Fruit fly (Drosophila melanogaster): ENCODE data around the gene Abd-B.
A peak's percentile ranks its signal among the peaks of the same experiment; 100 is the strongest.

Gene Abd-B

dm6 chr3R:16957759-16958536, 14.1 kb downstream of the Abd-B start (continued):
- peak; percentile 67 for TF ChIP-seq org-1 (GFP tag; optimal IDR thresholded peaks at IDR 0.05)
- TF ChIP-seq Dbx (GFP tag; IDR thresholded peaks at IDR 0.05), result peak; percentile 6; the same call in 1 of the 3 replicates
- TF ChIP-seq CG14710 (tag; optimal IDR thresholded peaks at IDR 0.05), result peak; percentile 92
- peak; percentile 53 for TF ChIP-seq sisA (GFP tag; IDR thresholded peaks at IDR 0.05)
- peak; percentile 82 for TF ChIP-seq Sox102F (GFP tag; optimal IDR thresholded peaks at IDR 0.05)
- peak in 1 of 2 experiments; percentile 72 for TF ChIP-seq dpn (GFP tag; optimal IDR thresholded peaks at IDR 0.05)
- peak; percentile 57; the same call in 2 of the 3 replicates for TF ChIP-seq so (GFP tag; IDR thresholded peaks at IDR 0.05)
- peak; percentile 24 for TF ChIP-seq CG7271 (tag; optimal IDR thresholded peaks at IDR 0.05)
- TF ChIP-seq E2f1 (GFP tag; IDR thresholded peaks at IDR 0.05), result 0 out of 2 replicates have a peak, but pooled peaks have one; percentile 48
- 0 out of 2 replicates have a peak, but pooled peaks have one; percentile 13 for TF ChIP-seq MBD-R2 (GFP tag; IDR thresholded peaks at IDR 0.05)
- TF ChIP-seq CG3838 (GFP tag; optimal IDR thresholded peaks at IDR 0.05), result no peak
- TF ChIP-seq Ssrp (tag; optimal IDR thresholded peaks at IDR 0.05), result peak; percentile 88
- no peak for TF ChIP-seq usp (GFP tag; optimal IDR thresholded peaks at IDR 0.05)
- TF ChIP-seq bigmax (GFP tag; optimal IDR thresholded peaks at IDR 0.05), result no peak
- peak; percentile 95 for TF ChIP-seq zf30C (GFP tag; optimal IDR thresholded peaks at IDR 0.05)
- peak in 1 of 2 experiments; percentile 17 for TF ChIP-seq tll (GFP tag; optimal IDR thresholded peaks at IDR 0.05)
- TF ChIP-seq Hmr (GFP tag; optimal IDR thresholded peaks at IDR 0.05), result peak; percentile 87
- TF ChIP-seq caup (GFP tag; optimal IDR thresholded peaks at IDR 0.05; ENCODE audit: severe bottlenecking), result peak; percentile 84
- peak; percentile 32 for TF ChIP-seq CG6272 (GFP tag; IDR thresholded peaks at IDR 0.05)
- TF ChIP-seq Ptx1 (GFP tag; IDR thresholded peaks at IDR 0.05), result peak; percentile 67
- no peak for TF ChIP-seq ranshi (GFP tag; IDR thresholded peaks at IDR 0.05)
- TF ChIP-seq CG3281 (GFP tag; optimal IDR thresholded peaks at IDR 0.05), result peak; percentile 88
- no peak for TF ChIP-seq vfl (GFP tag; optimal IDR thresholded peaks at IDR 0.05)
- peak; percentile 14 for TF ChIP-seq chn (GFP tag; optimal IDR thresholded peaks at IDR 0.05)
- no peak for TF ChIP-seq Sry-δ (GFP tag; optimal IDR thresholded peaks at IDR 0.05)
- peak; percentile 57 for TF ChIP-seq CG32772 (GFP tag; IDR thresholded peaks at IDR 0.05)
- peak; percentile 43 for TF ChIP-seq CG14050 (GFP tag; IDR thresholded peaks at IDR 0.05)
- TF ChIP-seq amos (GFP tag; IDR thresholded peaks at IDR 0.05; ENCODE audit: partially characterized antibody), result peak; percentile 12; the same call in 1 of the 2 replicates
- peak; percentile 64 for TF ChIP-seq CG4404 (GFP tag; IDR thresholded peaks at IDR 0.05)
- TF ChIP-seq klu (GFP tag; IDR thresholded peaks at IDR 0.05), result peak; percentile 36; the same call in 1 of the 2 replicates
- peak; percentile 66 for TF ChIP-seq dysf (GFP tag; IDR thresholded peaks at IDR 0.05)
- TF ChIP-seq CG7987 (GFP tag; optimal IDR thresholded peaks at IDR 0.05), result no peak
- no peak for TF ChIP-seq CG2129 (GFP tag; IDR thresholded peaks at IDR 0.05; ENCODE audit: partially characterized antibody)
- peak; percentile 85 for TF ChIP-seq gcm (GFP tag; optimal IDR thresholded peaks at IDR 0.05)
- TF ChIP-seq CG2116 (GFP tag; optimal IDR thresholded peaks at IDR 0.05), result peak; percentile 61
- TF ChIP-seq CG3065 (GFP tag; optimal IDR thresholded peaks at IDR 0.05), result peak; percentile 42
- TF ChIP-seq ind (GFP tag; optimal IDR thresholded peaks at IDR 0.05), result peak; percentile 64
- peak; percentile 63 for TF ChIP-seq oc (tag; optimal IDR thresholded peaks at IDR 0.05)
- TF ChIP-seq Blimp-1 (GFP tag; optimal IDR thresholded peaks at IDR 0.05), result peak; percentile 80
- peak; percentile 78 for TF ChIP-seq tin (GFP tag; optimal IDR thresholded peaks at IDR 0.05)
- peak; percentile 84 for TF ChIP-seq CG10267 (tag; optimal IDR thresholded peaks at IDR 0.05)
- no peak for TF ChIP-seq her (GFP tag; optimal IDR thresholded peaks at IDR 0.05)
- peak; percentile 51; the same call in 1 of the 3 replicates for TF ChIP-seq ase (GFP tag; IDR thresholded peaks at IDR 0.05)
- peak; percentile 80 for TF ChIP-seq CG12104 (GFP tag; optimal IDR thresholded peaks at IDR 0.05)
- no peak for TF ChIP-seq Ets97D (GFP tag; optimal IDR thresholded peaks at IDR 0.05)
- peak; percentile 31 for TF ChIP-seq sd (tag; optimal IDR thresholded peaks at IDR 0.05)
- peak; percentile 46 for TF ChIP-seq CG5245 (GFP tag; optimal IDR thresholded peaks at IDR 0.05)
- no peak for TF ChIP-seq CG34224 (GFP tag; IDR thresholded peaks at IDR 0.05; ENCODE audit: partially characterized antibody)

Data from whole organism, embryonic.